Fruit fly (Drosophila melanogaster) whole organism, prepupa: Measurements from ENCODE around the gene Obp84a.

Source experiments
- CG15336 ChIP-seq: fragments of 200-800 bp; sonication (Bioruptor generic); IDR thresholded peaks from 2 replicates; pipeline ENCODE4 v1.3.6; 2022; ENCODE audit warnings: missing biosample characterization, missing genetic modification characterization
- CG16779 ChIP-seq: fragments of 200-800 bp; sonication (Bioruptor generic); optimal IDR thresholded peaks from 3 replicates; lab custom pipeline; 2017; ENCODE audit warnings: missing biosample characterization, mild to moderate bottlenecking, missing genetic modification characterization
- CG8632 ChIP-seq: fragments of 200-800 bp; sonication (Bioruptor generic); optimal IDR thresholded peaks from 3 replicates; lab custom pipeline; 2016; ENCODE audit warnings: missing biosample characterization, missing genetic modification characterization
- Gug ChIP-seq: fragments of 200-800 bp; sonication (Bioruptor generic); IDR thresholded peaks from 2 replicates; pipeline ENCODE4 v1.3.6; 2022; ENCODE audit warnings: missing biosample characterization, missing genetic modification characterization
- Hr39 ChIP-seq: fragments of 200-800 bp; sonication (Bioruptor generic); optimal IDR thresholded peaks from 2 replicates; lab custom pipeline; 2016; ENCODE audit warnings: missing biosample characterization, missing genetic modification characterization
- Hr4 ChIP-seq: fragments of 200-800 bp; sonication (Bioruptor generic); optimal IDR thresholded peaks from 3 replicates; lab custom pipeline; 2016; ENCODE audit warnings: missing biosample characterization, missing genetic modification characterization
- achi ChIP-seq: fragments of 200-800 bp; sonication (Bioruptor generic); optimal IDR thresholded peaks from 3 replicates; lab custom pipeline; 2016; ENCODE audit warnings: missing biosample characterization, missing genetic modification characterization
- dac ChIP-seq: fragments of 200-800 bp; sonication (Bioruptor generic); optimal IDR thresholded peaks from 2 replicates; lab custom pipeline; 2017; ENCODE audit warnings: missing biosample characterization, mild to moderate bottlenecking, missing genetic modification characterization
- fd59A ChIP-seq: fragments of 200-800 bp; sonication (Bioruptor generic); optimal IDR thresholded peaks from 2 replicates; lab custom pipeline; 2017; ENCODE audit warnings: missing biosample characterization, mild to moderate bottlenecking, missing genetic modification characterization, missing genetic modification reagents
- fd85E ChIP-seq: fragments of 200-800 bp; sonication (Bioruptor generic); optimal IDR thresholded peaks from 3 replicates; lab custom pipeline; 2016; ENCODE audit warnings: missing biosample characterization, missing genetic modification characterization
- fkh ChIP-seq: fragments of 200-800 bp; sonication (Bioruptor generic); optimal IDR thresholded peaks from 3 replicates; lab custom pipeline; 2017; ENCODE audit warnings: missing biosample characterization, mild to moderate bottlenecking, missing genetic modification characterization, moderate library complexity
- lz ChIP-seq: fragments of 200-800 bp; sonication (Bioruptor generic); optimal IDR thresholded peaks from 3 replicates; lab custom pipeline; 2016; ENCODE audit warnings: missing biosample characterization, missing genetic modification characterization
- ss ChIP-seq, 2 experiments: fragments of 200-800 bp; sonication (Bioruptor generic); optimal IDR thresholded peaks; 2 replicates in 1 of 2; 3 replicates in 1 of 2; lab custom pipeline; 2017 to 2018; ENCODE audit warnings: mild to moderate bottlenecking in 2 of 2, missing biosample characterization in 2 of 2, missing genetic modification characterization in 2 of 2, moderate library complexity in 1 of 2
- topi ChIP-seq: fragments of 200-800 bp; sonication (Bioruptor generic); optimal IDR thresholded peaks from 3 replicates; lab custom pipeline; 2016; ENCODE audit warnings: missing biosample characterization, missing genetic modification characterization

dm6 chr3R:7249460-7249859, 2.3 kb downstream of the Obp84a start, which contains the start of the genes CG1227 and Dtwd2:
- TF ChIP-seq CG16779 (tag; lab: Kevin White, UChicago) (peak; percentile 93), Hr39 (GFP tag; lab: Kevin White, UChicago) (peak; percentile 82), fkh (no peak), fd59A (GFP tag; lab: Kevin White, UChicago) (peak; percentile 88), ss (GFP tag; optimal IDR thresholded peaks at IDR 0.05; lab: Kevin White, UChicago) (peak; percentile 89 to 96), dac (GFP tag; lab: Kevin White, UChicago) (peak; percentile 79), Gug (GFP tag; lab: Robert Waterston, UW) (peak; percentile 95), achi (GFP tag; lab: Kevin White, UChicago) (peak; percentile 94), fd85E (GFP tag; lab: Kevin White, UChicago) (peak; percentile 77), CG8632 (peak; percentile 96), lz (GFP tag; lab: Kevin White, UChicago) (peak; percentile 93), topi (peak; percentile 93), CG15336 (GFP tag; lab: Robert Waterston, UW) (peak; percentile 99), Hr4 (GFP tag; lab: Kevin White, UChicago) (peak; percentile 94)
